Worm (Caenorhabditis elegans) whole organism, late embryonic: ENCODE results near the gene nhr-286.

Experiments
- C08G9.2 ChIP-seq: sonication (generic microtip); optimal IDR thresholded peaks from 2 replicates; lab custom pipeline; 2016; ENCODE audit warnings: mild to moderate bottlenecking, missing genetic modification characterization, moderate library complexity, missing compliant biosample characterization
- F13H6.1 ChIP-seq: sonication (generic microtip); optimal IDR thresholded peaks from 2 replicates; lab custom pipeline; 2016; ENCODE audit warnings: missing genetic modification characterization, missing compliant biosample characterization
- K09A11.1 ChIP-seq: sonication (generic microtip); optimal IDR thresholded peaks from 2 replicates; lab custom pipeline; 2017; ENCODE audit warnings: antibody characterized with exemption, mild to moderate bottlenecking, missing genetic modification characterization, missing compliant biosample characterization; ENCODE audit not compliant: insufficient read depth
- Y22D7AL.16 ChIP-seq: sonication (generic microtip); optimal IDR thresholded peaks from 2 replicates; lab custom pipeline; 2016; ENCODE audit warnings: missing genetic modification characterization, missing compliant biosample characterization
- ahr-1 ChIP-seq: sonication (generic microtip); optimal IDR thresholded peaks from 2 replicates; lab custom pipeline; 2016; ENCODE audit warnings: missing genetic modification characterization, missing compliant biosample characterization
- ama-1 ChIP-seq: fragments of 150-350 bp; optimal IDR thresholded peaks from 2 replicates; lab custom pipeline; 2014
- ceh-19 ChIP-seq: fragments of 200-800 bp; sonication (Bioruptor generic); optimal IDR thresholded peaks from 2 replicates; lab custom pipeline; 2018; ENCODE audit warnings: mild to moderate bottlenecking, missing genetic modification characterization, missing compliant biosample characterization
- ceh-2 ChIP-seq: sonication (generic microtip); optimal IDR thresholded peaks from 2 replicates; lab custom pipeline; 2016; ENCODE audit warnings: missing genotype, missing genetic modification characterization, missing compliant biosample characterization
- ceh-31 ChIP-seq: sonication (generic microtip); optimal IDR thresholded peaks from 2 replicates; lab custom pipeline; 2016; ENCODE audit warnings: missing genetic modification characterization, missing compliant biosample characterization
- ceh-34 ChIP-seq: sonication (generic microtip); optimal IDR thresholded peaks from 2 replicates; lab custom pipeline; 2016; ENCODE audit warnings: mild to moderate bottlenecking, missing genetic modification characterization, missing compliant biosample characterization
- ceh-45 ChIP-seq: fragments of 200-800 bp; sonication (Bioruptor generic); IDR thresholded peaks from 2 replicates; pipeline ENCODE4 v1.3.6; 2022; ENCODE audit warnings: missing genetic modification reagents, missing genetic modification characterization, missing compliant biosample characterization
- ceh-48 ChIP-seq: sonication (generic microtip); optimal IDR thresholded peaks from 2 replicates; lab custom pipeline; 2016; ENCODE audit warnings: missing genetic modification characterization, inconsistent platforms, missing compliant biosample characterization
- dmd-4 ChIP-seq: sonication (generic microtip); optimal IDR thresholded peaks from 2 replicates; lab custom pipeline; 2016; ENCODE audit warnings: borderline replicate concordance, missing genetic modification characterization, missing compliant biosample characterization
- elt-2 ChIP-seq: sonication (generic microtip); optimal IDR thresholded peaks from 2 replicates; lab custom pipeline; 2016; ENCODE audit warnings: missing genetic modification reagents, missing genetic modification characterization, missing compliant biosample characterization
- elt-4 ChIP-seq: sonication (generic microtip); optimal IDR thresholded peaks from 2 replicates; lab custom pipeline; 2016; ENCODE audit warnings: missing genetic modification characterization, missing compliant biosample characterization
- ets-4 ChIP-seq: sonication (generic microtip); optimal IDR thresholded peaks from 2 replicates; lab custom pipeline; 2016; ENCODE audit warnings: missing genetic modification characterization, missing compliant biosample characterization
- eyg-1 ChIP-seq: sonication (generic microtip); optimal IDR thresholded peaks from 2 replicates; lab custom pipeline; 2016; ENCODE audit warnings: missing genotype, missing genetic modification characterization, missing compliant biosample characterization
- fax-1 ChIP-seq: sonication (generic microtip); optimal IDR thresholded peaks from 2 replicates; lab custom pipeline; 2016; ENCODE audit warnings: missing genotype, missing genetic modification characterization, missing compliant biosample characterization
- fkh-10 ChIP-seq: fragments of 150-350 bp; optimal IDR thresholded peaks from 2 replicates; lab custom pipeline; 2014; ENCODE audit warnings: missing biosample characterization, missing genetic modification reagents, missing genetic modification characterization
- gmeb-2 ChIP-seq: sonication (generic microtip); optimal IDR thresholded peaks from 2 replicates; lab custom pipeline; 2016; ENCODE audit warnings: missing genetic modification characterization, inconsistent platforms, missing compliant biosample characterization
- hlh-13 ChIP-seq: fragments of 200-800 bp; sonication (Bioruptor generic); optimal IDR thresholded peaks from 2 replicates; lab custom pipeline; 2018; ENCODE audit warnings: mild to moderate bottlenecking, missing genetic modification characterization, missing compliant biosample characterization
- hlh-6 ChIP-seq: sonication (generic microtip); optimal IDR thresholded peaks from 2 replicates; lab custom pipeline; 2016; ENCODE audit warnings: missing genotype, missing genetic modification characterization, missing compliant biosample characterization
- lim-6 ChIP-seq: sonication (generic microtip); optimal IDR thresholded peaks from 2 replicates; lab custom pipeline; 2016; ENCODE audit warnings: missing genetic modification characterization, missing compliant biosample characterization
- lin-11 ChIP-seq: fragments of 200-800 bp; sonication (Bioruptor generic); optimal IDR thresholded peaks from 2 replicates; lab custom pipeline; 2018; ENCODE audit warnings: mild to moderate bottlenecking, missing genetic modification characterization, missing compliant biosample characterization
- madf-2 ChIP-seq: sonication (generic microtip); optimal IDR thresholded peaks from 2 replicates; lab custom pipeline; 2017; ENCODE audit warnings: missing genetic modification characterization, missing compliant biosample characterization
- mec-3 ChIP-seq: sonication (generic microtip); optimal IDR thresholded peaks from 2 replicates; lab custom pipeline; 2016; ENCODE audit warnings: borderline replicate concordance, missing genetic modification characterization, missing compliant biosample characterization
- nfya-1 ChIP-seq: sonication (generic microtip); optimal IDR thresholded peaks from 2 replicates; lab custom pipeline; 2017; ENCODE audit warnings: missing genetic modification characterization, mild to moderate bottlenecking, missing compliant biosample characterization, antibody characterized with exemption, moderate library complexity
- nhr-11 ChIP-seq: fragments of 150-350 bp; optimal IDR thresholded peaks from 2 replicates; lab custom pipeline; 2014; ENCODE audit warnings: missing biosample characterization, missing genetic modification characterization
- npax-4 ChIP-seq: sonication (generic microtip); optimal IDR thresholded peaks from 2 replicates; lab custom pipeline; 2016; ENCODE audit warnings: missing genetic modification characterization, missing compliant biosample characterization
- pax-1 ChIP-seq: fragments of 150-350 bp; optimal IDR thresholded peaks from 2 replicates; lab custom pipeline; 2014; ENCODE audit warnings: missing biosample characterization, missing genetic modification characterization
- pha-2 ChIP-seq: sonication (generic microtip); optimal IDR thresholded peaks from 2 replicates; lab custom pipeline; 2017; ENCODE audit warnings: mild to moderate bottlenecking, missing genetic modification characterization, missing compliant biosample characterization
- pros-1 ChIP-seq: fragments of 150-350 bp; optimal IDR thresholded peaks from 2 replicates; lab custom pipeline; 2014; ENCODE audit warnings: missing biosample characterization, missing genetic modification reagents, missing genetic modification characterization
- ref-2 ChIP-seq: sonication (generic microtip); optimal IDR thresholded peaks from 2 replicates; lab custom pipeline; 2016; ENCODE audit warnings: missing genetic modification characterization, missing compliant biosample characterization
- rnt-1 ChIP-seq: sonication (generic microtip); optimal IDR thresholded peaks from 2 replicates; lab custom pipeline; 2016; ENCODE audit warnings: missing genetic modification characterization, missing compliant biosample characterization
- sdc-2 ChIP-seq: sonication (generic microtip); optimal IDR thresholded peaks from 2 replicates; lab custom pipeline; 2016; ENCODE audit warnings: missing genotype, missing genetic modification characterization, missing compliant biosample characterization
- sox-2 ChIP-seq: fragments of 200-800 bp; sonication (Bioruptor generic); IDR thresholded peaks from 2 replicates; pipeline ENCODE4 v1.3.6; 2022; ENCODE audit warnings: missing genetic modification reagents, missing genetic modification characterization, missing compliant biosample characterization
- tbx-2 ChIP-seq: sonication (generic microtip); optimal IDR thresholded peaks from 2 replicates; lab custom pipeline; 2016; ENCODE audit warnings: missing genetic modification characterization, missing compliant biosample characterization
- tbx-7 ChIP-seq: sonication (generic microtip); optimal IDR thresholded peaks from 2 replicates; lab custom pipeline; 2016; ENCODE audit warnings: missing genotype, missing genetic modification characterization, missing compliant biosample characterization
- unc-42 ChIP-seq: sonication (generic microtip); optimal IDR thresholded peaks from 2 replicates; lab custom pipeline; 2016; ENCODE audit warnings: missing genotype, missing genetic modification characterization, missing compliant biosample characterization
- unc-55 ChIP-seq: sonication (generic microtip); optimal IDR thresholded peaks from 2 replicates; lab custom pipeline; 2017; ENCODE audit warnings: missing biosample characterization, missing genetic modification reagents, missing genetic modification characterization
- zip-5 ChIP-seq: sonication (generic microtip); optimal IDR thresholded peaks from 2 replicates; lab custom pipeline; 2016; ENCODE audit warnings: missing genetic modification characterization, missing compliant biosample characterization
- ztf-16 ChIP-seq: sonication (generic microtip); optimal IDR thresholded peaks from 2 replicates; lab custom pipeline; 2017; ENCODE audit warnings: missing genetic modification characterization, missing compliant biosample characterization

nhr-286 gene

ce11 chrV:7093720-7094401, 2.5 kb upstream of the nhr-286 start, which contains the start of gene nhr-135:
TSS of gene nhr-135 (minus strand) at chrV:7093770.
- TF ChIP-seq elt-2: peak; percentile 8
- no peak for TF ChIP-seq fkh-10 (GFP tag; lab: Kevin White, UChicago)
- no peak for TF ChIP-seq F13H6.1 (tag; lab: Kevin White, UChicago)
- no peak for TF ChIP-seq lin-11 (tag; lab: Kevin White, UChicago)

- TF ChIP-seq ets-4 (tag; lab: Kevin White, UChicago): no peak
- TF ChIP-seq mec-3 (tag; lab: Kevin White, UChicago): no peak
- TF ChIP-seq fax-1 (tag; lab: Kevin White, UChicago): no peak
- TF ChIP-seq C08G9.2 (tag; lab: Kevin White, UChicago): no peak
- TF ChIP-seq madf-2 (tag; lab: Kevin White, UChicago): no peak
- no peak for TF ChIP-seq ceh-48 (tag; lab: Kevin White, UChicago)
- TF ChIP-seq hlh-6 (tag; lab: Kevin White, UChicago): no peak
- no peak for TF ChIP-seq sdc-2 (tag; lab: Kevin White, UChicago)
- no peak for TF ChIP-seq ama-1 (lab: Kevin White, UChicago)
- no peak for TF ChIP-seq ahr-1 (tag; lab: Kevin White, UChicago)
- no peak for TF ChIP-seq ceh-45 (GFP tag; lab: Robert Waterston, UW)
- TF ChIP-seq gmeb-2 (tag; lab: Kevin White, UChicago): no peak
- no peak for TF ChIP-seq npax-4 (tag; lab: Kevin White, UChicago)
- no peak for TF ChIP-seq sox-2 (GFP tag; lab: Robert Waterston, UW)
- no peak for TF ChIP-seq hlh-13 (GFP tag; lab: Kevin White, UChicago)
- no peak for TF ChIP-seq nhr-11 (tag; lab: Kevin White, UChicago)
- TF ChIP-seq elt-4 (tag; lab: Kevin White, UChicago): no peak
- no peak for TF ChIP-seq ceh-19
Observed at ce11 chrV:7089217-7089616, 2.2 kb downstream of the nhr-286 start.

ce11 chrV:7087340-7087739, 4.1 kb downstream of the nhr-286 start:
- no peak for TF ChIP-seq pros-1 (tag; lab: Kevin White, UChicago)
- TF ChIP-seq rnt-1: no peak
- no peak for TF ChIP-seq ceh-2 (tag; lab: Kevin White, UChicago)
- no peak for TF ChIP-seq unc-55

ce11 chrV:7085518-7086104, 5.8 kb downstream of the nhr-286 start, which contains the start of gene VC5.2:
TSS of gene VC5.2 (plus strand) at chrV:7085956.
- TF ChIP-seq zip-5 (tag; lab: Kevin White, UChicago) (no peak), unc-55 (peak; percentile 72)
- TF ChIP-seq, all 69 proteins: peak for 1

- TF ChIP-seq gmeb-2 (tag; lab: Kevin White, UChicago) (no peak), tbx-7 (peak; percentile 81), pax-1 (no peak), ceh-34 (peak; percentile 58), Y22D7AL.16 (no peak), elt-4 (tag; lab: Kevin White, UChicago) (no peak), sox-2 (GFP tag; lab: Robert Waterston, UW) (no peak), ref-2 (tag; lab: Kevin White, UChicago) (peak; percentile 73), lim-6 (tag; lab: Kevin White, UChicago) (peak; percentile 43), ceh-31 (peak; percentile 89), ets-4 (tag; lab: Kevin White, UChicago) (peak; percentile 89), ahr-1 (tag; lab: Kevin White, UChicago) (no peak), tbx-2 (tag; lab: Kevin White, UChicago) (peak; percentile 86), elt-2 (peak; percentile 38), zip-5 (tag; lab: Kevin White, UChicago) (peak; percentile 77), F13H6.1 (tag; lab: Kevin White, UChicago) (peak; percentile 17), ztf-16 (peak; percentile 27), unc-42 (peak; percentile 30), dmd-4 (tag; lab: Kevin White, UChicago) (no peak), K09A11.1 (no peak), pros-1 (tag; lab: Kevin White, UChicago) (no peak), ceh-19 (no peak), nfya-1 (no peak), eyg-1 (tag; lab: Kevin White, UChicago) (peak; percentile 21), pha-2 (tag; lab: Kevin White, UChicago) (peak; percentile 36)
Observed at ce11 chrV:7084612-7085139, 6.7 kb downstream of the nhr-286 start, which contains the start of gene mys-1. TSS of gene mys-1 (minus strand) at chrV:7084662.
